Fruit fly (Drosophila melanogaster) whole organism, larva: ENCODE results near the gene CG31347.

Experiments
- noc ChIP-seq: fragments of 200-800 bp; sonication (Bioruptor generic); optimal IDR thresholded peaks from 3 replicates; lab custom pipeline; 2019; ENCODE audit warnings: missing biosample characterization, mild to moderate bottlenecking, missing genetic modification characterization, moderate library complexity

CG31347 gene

dm6 chr3R:12704861-12705260, 12.5 kb upstream of the CG31347 start, which contains the start of gene CG12279:
Gene CG12279 (plus strand): TSS chr3R:12705094.
- TF ChIP-seq noc = no peak

dm6 chr3R:12701994-12702494, 9.6 kb upstream of the CG31347 start:
- no peak for TF ChIP-seq noc

dm6 chr3R:12701257-12701656, 8.9 kb upstream of the CG31347 start:
- TF ChIP-seq noc = no peak

dm6 chr3R:12700454-12700853, 8.1 kb upstream of the CG31347 start:
- TF ChIP-seq noc = no peak

dm6 chr3R:12699620-12700378, 7.4 kb upstream of the CG31347 start:
- peak; percentile 46 for TF ChIP-seq noc

- TF ChIP-seq noc = no peak
Measured at dm6 chr3R:12698363-12698762, 6.0 kb upstream of the CG31347 start.

dm6 chr3R:12697571-12698039, 5.2 kb upstream of the CG31347 start:
- TF ChIP-seq noc = peak; percentile 6

- no peak for TF ChIP-seq noc
Measured at dm6 chr3R:12697022-12697421, 4.6 kb upstream of the CG31347 start, which contains the start of gene Past1. Gene Past1 (plus strand): TSS chr3R:12697322.

dm6 chr3R:12694742-12695141, 2.3 kb upstream of the CG31347 start, which contains the start of the genes CG14391 and NijC:
Gene CG14391 (minus strand): TSS chr3R:12694842.
Gene NijC (plus strand): TSS chr3R:12695129.
- no peak for TF ChIP-seq noc

- TF ChIP-seq noc = no peak
Measured at dm6 chr3R:12691422-12692101, 835 bp downstream of the CG31347 start, which contains the start of gene Arp1. Gene Arp1 (plus strand): TSS chr3R:12691743.

dm6 chr3R:12688672-12689417, 3.6 kb downstream of the CG31347 start, which contains the start of gene kar:
Gene kar (minus strand): TSS chr3R:12689367.
- no peak for TF ChIP-seq noc

- TF ChIP-seq noc = no peak
Measured at dm6 chr3R:12688116-12688515, 4.3 kb downstream of the CG31347 start.

- peak; percentile 41 for TF ChIP-seq noc
Measured at dm6 chr3R:12685290-12685689, 7.1 kb downstream of the CG31347 start.

dm6 chr3R:12681275-12681674, 11.1 kb downstream of the CG31347 start, which contains the start of gene Cyp313a4:
Gene Cyp313a4 (minus strand): TSS chr3R:12681375.
- no peak for TF ChIP-seq noc

dm6 chr3R:12678850-12679249, 13.5 kb downstream of the CG31347 start, which contains the start of gene mbo:
Gene mbo (minus strand): TSS chr3R:12679052.
- TF ChIP-seq noc = no peak

- no peak for TF ChIP-seq noc
Measured at dm6 chr3R:12676160-12676559, 16.2 kb downstream of the CG31347 start, which contains the start of gene CG43630. Gene CG43630 (minus strand): TSS chr3R:12676260.
